Worm (Caenorhabditis elegans) whole organism, L3 larva: ENCODE data around the gene scpl-4.

Experiments used
- R02D3.7 ChIP-seq: fragments of 150-350 bp; optimal IDR thresholded peaks from 2 replicates; lab custom pipeline; 2014; ENCODE audit warnings: missing biosample characterization, missing genetic modification characterization
- aly-2 ChIP-seq: fragments of 150-350 bp; optimal IDR thresholded peaks from 2 replicates; lab custom pipeline; 2014; ENCODE audit warnings: missing biosample characterization, missing genetic modification characterization
- ama-1 ChIP-seq: fragments of 150-350 bp; optimal IDR thresholded peaks from 2 replicates; lab custom pipeline; 2018
- ceh-16 ChIP-seq: sonication (generic microtip); optimal IDR thresholded peaks from 2 replicates; lab custom pipeline; 2017; ENCODE audit warnings: missing biosample characterization, missing genetic modification characterization
- ceh-28 ChIP-seq: fragments of 150-350 bp; optimal IDR thresholded peaks from 2 replicates; lab custom pipeline; 2014; ENCODE audit warnings: missing biosample characterization, missing genetic modification reagents, missing genetic modification characterization
- ceh-82 ChIP-seq: fragments of 150-350 bp; optimal IDR thresholded peaks from 2 replicates; lab custom pipeline; 2014; ENCODE audit warnings: missing biosample characterization, missing genetic modification characterization
- ceh-9 ChIP-seq: sonication (generic microtip); optimal IDR thresholded peaks from 2 replicates; lab custom pipeline; 2018; ENCODE audit warnings: missing biosample characterization, missing genetic modification characterization
- daf-12 ChIP-seq: fragments of 150-350 bp; optimal IDR thresholded peaks from 2 replicates; lab custom pipeline; 2014; ENCODE audit warnings: missing biosample characterization, missing genetic modification reagents, missing genetic modification characterization
- egl-27 ChIP-seq: sonication (generic microtip); optimal IDR thresholded peaks from 4 replicates; lab custom pipeline; 2017; ENCODE audit warnings: missing biosample characterization, missing genetic modification reagents, missing genetic modification characterization
- egl-5 ChIP-seq: fragments of 150-350 bp; optimal IDR thresholded peaks from 2 replicates; lab custom pipeline; 2017; ENCODE audit warnings: missing biosample characterization, missing genetic modification reagents, missing genetic modification characterization, inconsistent platforms
- elt-2 ChIP-seq: sonication (generic microtip); optimal IDR thresholded peaks from 2 replicates; lab custom pipeline; 2016; ENCODE audit warnings: missing genetic modification reagents, mild to moderate bottlenecking, missing genetic modification characterization, missing compliant biosample characterization
- elt-3 ChIP-seq, 3 experiments: fragments of 150-350 bp in 1 of 3; sonication (generic microtip) in 2 of 3; optimal IDR thresholded peaks; 2 replicates in 2 of 3; 4 replicates in 1 of 3; lab custom pipeline; 2014 to 2017; ENCODE audit warnings: missing biosample characterization in 3 of 3, missing genetic modification characterization in 3 of 3
- fkh-10 ChIP-seq: sonication (generic microtip); optimal IDR thresholded peaks from 2 replicates; lab custom pipeline; 2017; ENCODE audit warnings: missing biosample characterization, missing genetic modification reagents, missing genetic modification characterization
- fkh-2 ChIP-seq: fragments of 150-350 bp; optimal IDR thresholded peaks from 2 replicates; lab custom pipeline; 2014; ENCODE audit warnings: missing biosample characterization, missing genetic modification reagents, missing genetic modification characterization
- hmg-11 ChIP-seq: sonication (generic microtip); optimal IDR thresholded peaks from 2 replicates; lab custom pipeline; 2016; ENCODE audit warnings: missing genetic modification characterization, missing compliant biosample characterization
- jun-1 ChIP-seq: fragments of 150-350 bp; optimal IDR thresholded peaks from 2 replicates; lab custom pipeline; 2014; ENCODE audit warnings: missing biosample characterization, missing genetic modification reagents, missing genetic modification characterization
- lin-39 ChIP-seq: fragments of 150-350 bp; optimal IDR thresholded peaks from 2 replicates; lab custom pipeline; 2018; ENCODE audit warnings: missing biosample characterization, missing genetic modification reagents, missing genetic modification characterization
- lsy-12 ChIP-seq: sonication (generic microtip); optimal IDR thresholded peaks from 2 replicates; lab custom pipeline; 2016; ENCODE audit warnings: mild to moderate bottlenecking, missing genetic modification characterization, missing compliant biosample characterization
- mdl-1 ChIP-seq: fragments of 150-350 bp; optimal IDR thresholded peaks from 2 replicates; lab custom pipeline; 2014; ENCODE audit warnings: missing biosample characterization, missing genetic modification characterization
- mml-1 ChIP-seq: fragments of 150-350 bp; sonication (generic microtip); optimal IDR thresholded peaks from 3 replicates; lab custom pipeline; 2014; ENCODE audit warnings: missing biosample characterization, missing genetic modification characterization
- nfya-1 ChIP-seq: sonication (generic microtip); optimal IDR thresholded peaks from 2 replicates; lab custom pipeline; 2017; ENCODE audit warnings: missing genetic modification characterization, mild to moderate bottlenecking, missing compliant biosample characterization, antibody characterized with exemption, moderate library complexity; ENCODE audit not compliant: insufficient read depth
- nhr-11 ChIP-seq: fragments of 150-350 bp; optimal IDR thresholded peaks from 2 replicates; lab custom pipeline; 2014; ENCODE audit warnings: missing biosample characterization, missing genetic modification characterization
- nhr-12 ChIP-seq: fragments of 150-350 bp; optimal IDR thresholded peaks from 2 replicates; lab custom pipeline; 2014; ENCODE audit warnings: missing biosample characterization, missing genetic modification characterization
- nhr-25 ChIP-seq: sonication (generic microtip); optimal IDR thresholded peaks from 2 replicates; lab custom pipeline; 2017; ENCODE audit warnings: missing biosample characterization, missing genetic modification characterization
- nhr-43 ChIP-seq: sonication (generic microtip); optimal IDR thresholded peaks from 2 replicates; lab custom pipeline; 2016; ENCODE audit warnings: mild to moderate bottlenecking, missing genetic modification characterization, missing compliant biosample characterization; ENCODE audit not compliant: poor library complexity, severe bottlenecking
- nhr-76 ChIP-seq: fragments of 150-350 bp; sonication (generic microtip); optimal IDR thresholded peaks from 5 replicates; lab custom pipeline; 2014; ENCODE audit warnings: missing biosample characterization, missing genetic modification characterization
- pha-4 ChIP-seq: fragments of 150-350 bp; optimal IDR thresholded peaks from 2 replicates; lab custom pipeline; 2014; ENCODE audit warnings: missing biosample characterization, missing genetic modification reagents, missing genetic modification characterization
- pqm-1 ChIP-seq: fragments of 150-350 bp; optimal IDR thresholded peaks from 2 replicates; lab custom pipeline; 2017; ENCODE audit warnings: missing biosample characterization, missing genetic modification characterization, inconsistent platforms
- sea-2 ChIP-seq: fragments of 150-350 bp; sonication (generic microtip); optimal IDR thresholded peaks from 4 replicates; lab custom pipeline; 2014; ENCODE audit warnings: missing biosample characterization, missing genetic modification reagents, missing genetic modification characterization
- skn-1 ChIP-seq: fragments of 150-350 bp; optimal IDR thresholded peaks from 2 replicates; lab custom pipeline; 2014; ENCODE audit warnings: missing biosample characterization, missing genetic modification characterization
- snpc-4 ChIP-seq: fragments of 150-350 bp; optimal IDR thresholded peaks from 2 replicates; lab custom pipeline; 2014; ENCODE audit warnings: missing biosample characterization, missing genetic modification characterization
- unc-39 ChIP-seq: sonication (generic microtip); optimal IDR thresholded peaks from 4 replicates; lab custom pipeline; 2017; ENCODE audit warnings: missing biosample characterization, missing genetic modification characterization
- unc-62 ChIP-seq: fragments of 150-350 bp; sonication (generic microtip); optimal IDR thresholded peaks from 4 replicates; lab custom pipeline; 2014; ENCODE audit warnings: missing biosample characterization, missing genetic modification reagents, missing genetic modification characterization
- zag-1 ChIP-seq: fragments of 150-350 bp; optimal IDR thresholded peaks from 2 replicates; lab custom pipeline; 2014; ENCODE audit warnings: missing biosample characterization, missing genetic modification characterization
- ztf-11 ChIP-seq: fragments of 150-350 bp; optimal IDR thresholded peaks from 2 replicates; lab custom pipeline; 2014; ENCODE audit warnings: missing biosample characterization, missing genetic modification characterization
- ztf-4 ChIP-seq: fragments of 150-350 bp; optimal IDR thresholded peaks from 2 replicates; lab custom pipeline; 2014; ENCODE audit warnings: missing biosample characterization, missing genetic modification characterization

scpl-4 gene

DNA sequence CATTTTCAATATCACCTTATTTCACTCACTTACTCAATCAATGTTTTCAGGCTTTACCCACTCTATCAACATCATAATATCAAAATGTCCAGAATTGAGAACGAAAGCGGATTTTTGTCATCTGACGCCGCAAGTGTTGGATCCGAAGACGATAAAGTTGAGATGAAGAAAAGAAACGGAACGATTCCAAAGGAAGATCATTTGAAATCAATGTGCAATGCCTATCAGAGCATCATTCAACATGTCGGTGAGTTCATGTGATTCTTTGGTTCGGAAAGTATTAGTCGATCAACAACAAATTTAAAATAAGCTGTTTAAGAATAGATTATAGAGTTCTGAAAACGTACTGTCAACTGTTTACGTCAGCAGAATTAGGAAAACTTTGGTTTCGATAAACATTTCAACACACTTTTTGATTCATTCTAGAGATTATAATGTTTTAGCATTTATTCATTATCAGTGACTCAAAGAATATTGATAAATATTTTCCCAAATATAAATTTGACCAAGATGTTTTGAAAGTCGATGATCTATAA lies 34.0 kb upstream of the scpl-4 start, which contains the start of gene cat-4:
TSS of gene cat-4 (plus strand) at position 51 of the 536 bp plus-strand sequence.
- TF ChIP-seq pqm-1 (tag; lab: Kevin White, UChicago) (peak; percentile 68), jun-1 (tag; lab: Kevin White, UChicago) (peak; percentile 8), fkh-2 (tag; lab: Kevin White, UChicago) (no peak), elt-2 (tag; lab: Kevin White, UChicago) (peak; percentile 79)

DNA sequence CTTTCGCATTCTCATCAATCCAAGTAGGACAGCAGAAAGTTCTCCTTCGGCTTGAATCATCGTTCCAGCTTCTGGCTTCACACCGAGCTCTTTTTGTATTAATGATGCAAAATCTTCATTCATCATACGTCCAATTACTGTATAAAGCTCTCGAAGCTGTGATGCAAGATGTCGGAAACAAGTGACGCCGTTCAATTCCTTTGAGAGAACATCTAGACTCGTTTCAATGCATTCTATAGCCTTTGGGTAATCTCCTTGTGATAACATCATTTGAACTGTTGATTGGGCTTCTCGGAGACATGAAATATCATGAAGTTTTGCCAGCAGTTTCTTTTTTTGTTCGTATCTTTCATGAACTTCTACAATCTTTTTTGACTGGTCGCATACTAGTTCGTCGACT lies 30.4 kb upstream of the scpl-4 start:
- TF ChIP-seq mml-1 (no peak), ceh-16 (no peak), aly-2 (tag; lab: Kevin White, UChicago) (no peak), unc-62 (GFP tag; lab: Kevin White, UChicago) (no peak), ztf-4 (tag; lab: Kevin White, UChicago) (no peak), ama-1 (lab: Kevin White, UChicago) (no peak), daf-12 (no peak), fkh-10 (GFP tag; lab: Kevin White, UChicago) (no peak), nfya-1 (tag; lab: Kevin White, UChicago) (no peak), nhr-25 (tag; lab: Kevin White, UChicago) (no peak), skn-1 (tag; lab: Kevin White, UChicago) (no peak), snpc-4 (tag; lab: Kevin White, UChicago) (no peak), egl-27 (tag; lab: Kevin White, UChicago) (no peak), lin-39 (tag; lab: Kevin White, UChicago) (no peak), R02D3.7 (no peak), ceh-82 (no peak), mdl-1 (tag; lab: Kevin White, UChicago) (no peak), pha-4 (no peak), egl-5 (tag; lab: Kevin White, UChicago) (no peak), nhr-76 (tag; lab: Kevin White, UChicago) (no peak)
- TF ChIP-seq, all 47 proteins: peak for 0

DNA sequence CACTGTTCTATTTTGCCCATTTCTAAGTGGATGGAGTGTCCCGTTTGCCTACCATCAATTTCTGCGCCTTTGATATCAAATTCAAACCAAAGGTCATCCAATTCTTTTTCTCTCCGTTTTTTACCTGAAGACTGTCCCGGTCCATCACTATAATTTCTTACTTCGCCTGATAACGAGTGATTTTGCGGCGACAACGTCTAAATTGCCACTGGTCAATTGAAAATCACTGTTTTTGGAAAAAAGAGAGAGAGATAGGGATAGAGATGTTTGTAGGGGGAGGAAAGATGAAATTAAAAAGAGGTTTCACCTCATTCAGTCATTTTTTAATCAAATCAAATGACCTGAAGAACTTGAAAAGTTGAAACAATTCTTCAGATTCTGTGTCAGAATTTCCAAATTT lies 27.4 kb upstream of the scpl-4 start:
- no peak for TF ChIP-seq fkh-2 (tag; lab: Kevin White, UChicago)
- peak in 1 of 3 experiments; percentile 1 for TF ChIP-seq elt-3 (tag; optimal IDR thresholded peaks at IDR 0.05; lab: Kevin White, UChicago)
- TF ChIP-seq hmg-11, result no peak

DNA sequence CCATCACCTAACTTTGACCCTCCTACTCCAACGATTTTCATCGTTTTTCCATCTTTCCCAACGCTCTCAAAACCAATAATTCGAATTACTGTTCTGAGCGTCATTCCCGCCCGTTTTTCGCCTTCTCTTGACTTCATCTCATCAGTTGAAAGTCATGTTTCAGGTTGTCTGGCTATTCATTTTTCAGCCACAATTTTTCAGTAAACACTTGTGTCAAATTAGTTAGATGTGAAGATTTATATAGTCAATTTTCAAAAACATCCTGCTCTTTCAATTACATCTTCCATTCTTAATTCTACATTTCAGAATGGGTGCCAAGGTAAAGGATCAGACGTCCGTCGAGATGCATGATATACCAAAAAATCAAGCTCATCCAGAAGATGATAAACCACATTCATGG lies 26.3 kb upstream of the scpl-4 start, which contains the start of gene del-6:
TSS of gene del-6 (plus strand) at position 301 of the 400 bp plus-strand sequence.
- TF ChIP-seq nfya-1 (tag; lab: Kevin White, UChicago), result no peak
- TF ChIP-seq ceh-28 (tag; lab: Kevin White, UChicago), result no peak
- TF ChIP-seq zag-1 (tag; lab: Kevin White, UChicago), result no peak
- no peak for TF ChIP-seq unc-62 (GFP tag; lab: Kevin White, UChicago)
- no peak for TF ChIP-seq lsy-12
- TF ChIP-seq unc-39 (tag; lab: Kevin White, UChicago), result no peak
- TF ChIP-seq snpc-4 (tag; lab: Kevin White, UChicago), result no peak
- no peak for TF ChIP-seq nhr-43 (tag; lab: Kevin White, UChicago)
- TF ChIP-seq nhr-12, result no peak
- TF ChIP-seq ztf-11 (tag; lab: Kevin White, UChicago), result no peak
- TF ChIP-seq R02D3.7, result no peak
- TF ChIP-seq ceh-9 (tag; lab: Kevin White, UChicago), result no peak
- TF ChIP-seq sea-2 (GFP tag; lab: Kevin White, UChicago), result no peak
- TF ChIP-seq aly-2 (tag; lab: Kevin White, UChicago), result no peak
- no peak for TF ChIP-seq ztf-4 (tag; lab: Kevin White, UChicago)

DNA sequence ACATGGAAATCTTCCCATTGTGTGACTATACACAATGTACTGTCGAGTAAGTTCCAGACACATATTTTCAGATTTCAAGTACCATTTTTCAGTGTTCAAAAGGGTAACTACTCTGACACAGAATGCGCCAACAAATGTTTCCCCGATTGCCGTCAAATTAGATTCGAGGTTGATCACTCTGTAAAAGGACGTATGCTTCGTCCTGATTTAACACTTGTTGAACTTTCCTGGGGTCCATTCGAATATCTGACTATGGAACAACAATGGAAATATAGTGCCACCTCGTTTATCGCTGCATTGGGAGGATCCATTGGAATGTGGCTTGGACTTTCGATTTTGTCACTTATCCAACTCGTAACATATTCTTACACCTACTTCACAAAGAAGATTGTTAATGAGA lies 24.7 kb upstream of the scpl-4 start:
- no peak for TF ChIP-seq hmg-11
- no peak for TF ChIP-seq nhr-12
- no peak for TF ChIP-seq elt-3 (tag; optimal IDR thresholded peaks at IDR 0.05; lab: Kevin White, UChicago)
- no peak for TF ChIP-seq jun-1 (tag; lab: Kevin White, UChicago)
- no peak for TF ChIP-seq sea-2 (GFP tag; lab: Kevin White, UChicago)
- no peak for TF ChIP-seq mdl-1 (tag; lab: Kevin White, UChicago)
- TF ChIP-seq daf-12, result no peak
- no peak for TF ChIP-seq R02D3.7
- TF ChIP-seq nhr-76 (tag; lab: Kevin White, UChicago), result no peak
- TF ChIP-seq mml-1, result no peak
- no peak for TF ChIP-seq skn-1 (tag; lab: Kevin White, UChicago)
- TF ChIP-seq nfya-1 (tag; lab: Kevin White, UChicago), result no peak
- TF ChIP-seq pqm-1 (tag; lab: Kevin White, UChicago), result no peak
- TF ChIP-seq nhr-11 (tag; lab: Kevin White, UChicago), result no peak
